Worm (Caenorhabditis elegans): Measurements from ENCODE around the gene Y38H8A.12.

Gene Y38H8A.12

DNA sequence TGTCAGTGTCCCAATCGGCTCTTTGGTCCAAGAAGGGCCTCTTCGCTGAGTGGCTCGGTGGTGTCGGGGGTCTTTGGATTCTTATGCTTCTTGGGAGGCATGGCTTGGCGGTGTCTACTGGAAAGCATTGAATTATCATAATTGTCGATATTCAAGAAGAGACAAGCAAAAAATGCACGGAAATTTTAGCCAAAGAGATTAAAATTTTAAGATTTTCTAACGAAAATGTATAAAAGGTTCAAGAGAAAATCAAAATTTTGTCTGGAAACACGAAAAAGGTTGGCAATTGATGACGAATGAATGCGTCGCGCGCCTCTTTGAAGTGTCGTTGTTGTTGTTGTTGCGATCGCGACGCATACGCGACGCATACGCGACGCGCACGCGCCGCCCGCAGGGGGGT lies at the start of gene Y38H8A.12:
Gene Y38H8A.12 (minus strand): TSS at position 101 of the 400 bp plus-strand sequence.
- no peak for TF ChIP-seq mcd-1 (GFP tag; IDR thresholded peaks at IDR 0.05)
- TF ChIP-seq Y53G8AR.9 (GFP tag; conservative IDR thresholded peaks at IDR 0.05): no peak
- no peak for TF ChIP-seq Y95B8A.8 (GFP tag; IDR thresholded peaks at IDR 0.05)
- TF ChIP-seq atf-7 (tag; optimal IDR thresholded peaks at IDR 0.05): no peak
- TF ChIP-seq lsl-1 (GFP tag; optimal IDR thresholded peaks at IDR 0.05): no peak
- no peak for TF ChIP-seq rec-8 (tag; optimal IDR thresholded peaks at IDR 0.05)
- TF ChIP-seq pbrm-1 (GFP tag; IDR thresholded peaks at IDR 0.05): no peak

ce11 chrIV:13510049-13510448 lies 49.3 kb upstream of the Y38H8A.12 start:
- peak; percentile 44 for TF ChIP-seq rcor-1 (GFP tag; IDR thresholded peaks at IDR 0.05)
- no peak for TF ChIP-seq unc-62 (GFP tag; optimal IDR thresholded peaks at IDR 0.05)
- peak; percentile 76; the same call in 1 of the 2 replicates for TF ChIP-seq Y53G8AR.9 (GFP tag; conservative IDR thresholded peaks at IDR 0.05)
- TF ChIP-seq lsl-1 (GFP tag; optimal IDR thresholded peaks at IDR 0.05): no peak
- TF ChIP-seq madf-8 (GFP tag; conservative IDR thresholded peaks at IDR 0.05): peak; percentile 52
- no peak for TF ChIP-seq K12H6.12 (tag; optimal IDR thresholded peaks at IDR 0.05)
- no peak for TF ChIP-seq mes-4 (tag; optimal IDR thresholded peaks at IDR 0.05)
- TF ChIP-seq F39B2.1 (GFP tag; IDR thresholded peaks at IDR 0.05): peak; percentile 25; the same call in 1 of the 2 replicates
- no peak for TF ChIP-seq T26A5.8 (tag; optimal IDR thresholded peaks at IDR 0.05)
- TF ChIP-seq lin-26 (GFP tag; IDR thresholded peaks at IDR 0.05): peak; percentile 74; the same call in 1 of the 2 replicates
- TF ChIP-seq mel-28 (tag; optimal IDR thresholded peaks at IDR 0.05; ENCODE audit: borderline replicate concordance): no peak
- peak; percentile 65; the same call in 1 of the 2 replicates for TF ChIP-seq Y95B8A.8 (GFP tag; IDR thresholded peaks at IDR 0.05)
- peak; percentile 62 for TF ChIP-seq lin-54 (GFP tag; optimal IDR thresholded peaks at IDR 0.05)
- TF ChIP-seq nhr-27 (tag; optimal IDR thresholded peaks at IDR 0.05): no peak
- no peak for TF ChIP-seq madf-10 (tag; optimal IDR thresholded peaks at IDR 0.05)
- TF ChIP-seq Y53F4B.3 (GFP tag; IDR thresholded peaks at IDR 0.05): no peak
- peak; percentile 34 for TF ChIP-seq F52B5.7 (tag; optimal IDR thresholded peaks at IDR 0.05)
- peak; percentile 40 for TF ChIP-seq snpc-4 (GFP tag; optimal IDR thresholded peaks at IDR 0.05)
- peak in 1 of 4 experiments; percentile 83 for TF ChIP-seq snpc-4 (tag; optimal IDR thresholded peaks at IDR 0.05)
- 0 out of 2 replicates have a peak, but pooled peaks have one; percentile 27 for TF ChIP-seq ztf-25 (GFP tag; IDR thresholded peaks at IDR 0.05)
- peak; percentile 91 for TF ChIP-seq hrde-1 (tag; optimal IDR thresholded peaks at IDR 0.05; ENCODE audit: borderline replicate concordance)
- TF ChIP-seq hlh-26 (GFP tag; conservative IDR thresholded peaks at IDR 0.05): no peak
- 0 out of 2 replicates have a peak, but pooled peaks have one; percentile 2 for TF ChIP-seq madf-3 (GFP tag; IDR thresholded peaks at IDR 0.05)
- TF ChIP-seq F37B4.10 (GFP tag; IDR thresholded peaks at IDR 0.05): no peak
- peak; percentile 62 for TF ChIP-seq him-1 (tag; optimal IDR thresholded peaks at IDR 0.05)
- peak; percentile 3 for TF ChIP-seq atf-7 (tag; optimal IDR thresholded peaks at IDR 0.05)
- TF ChIP-seq athp-1 (tag; optimal IDR thresholded peaks at IDR 0.05): peak; percentile 61
- TF ChIP-seq D2030.7 (GFP tag; IDR thresholded peaks at IDR 0.05): peak; percentile 63
- peak; percentile 30 for TF ChIP-seq F10E7.11 (tag; optimal IDR thresholded peaks at IDR 0.05)
- TF ChIP-seq snpc-1.1 (tag; optimal IDR thresholded peaks at IDR 0.05; ENCODE audit: insufficient read depth): peak; percentile 47
- no peak for TF ChIP-seq ama-1 (optimal IDR thresholded peaks at IDR 0.05)
- TF ChIP-seq ama-1 (GFP tag; optimal IDR thresholded peaks at IDR 0.05): no peak
- no peak for TF ChIP-seq lir-1 (GFP tag; conservative IDR thresholded peaks at IDR 0.05)
- no peak for TF ChIP-seq tbx-9 (tag; optimal IDR thresholded peaks at IDR 0.05; ENCODE audit: borderline replicate concordance)
- peak; percentile 87 for TF ChIP-seq Y79H2A.3 (GFP tag; conservative IDR thresholded peaks at IDR 0.05)
- TF ChIP-seq nfyb-1 (GFP tag; IDR thresholded peaks at IDR 0.05): no peak
- peak; percentile 76 for TF ChIP-seq hsf-1 (GFP tag; IDR thresholded peaks at IDR 0.05)
- TF ChIP-seq F49E8.2 (tag; optimal IDR thresholded peaks at IDR 0.05; ENCODE audit: insufficient read depth): peak; percentile 66
- TF ChIP-seq F33H1.4 (GFP tag; IDR thresholded peaks at IDR 0.05): 0 out of 2 replicates have a peak, but pooled peaks have one; percentile 20
- TF ChIP-seq nfya-2 (GFP tag; IDR thresholded peaks at IDR 0.05): 0 out of 2 replicates have a peak, but pooled peaks have one; percentile 30
- TF ChIP-seq efl-1 (GFP tag; optimal IDR thresholded peaks at IDR 0.05): peak; percentile 35
- no peak for TF ChIP-seq nhr-80 (tag; optimal IDR thresholded peaks at IDR 0.05)
- peak; percentile 61; the same call in 1 of the 2 replicates for TF ChIP-seq ekl-4 (GFP tag; IDR thresholded peaks at IDR 0.05)

Data from whole organism, young adult.